Worm (Caenorhabditis elegans) whole organism, L1 larva: ENCODE data around the gene srh-257.

Source experiments
- aha-1 ChIP-seq: fragments of 150-350 bp; optimal IDR thresholded peaks from 2 replicates; lab custom pipeline; 2014; ENCODE audit warnings: missing biosample characterization, missing genetic modification characterization
- blmp-1 ChIP-seq: fragments of 150-350 bp; optimal IDR thresholded peaks from 2 replicates; lab custom pipeline; 2014; ENCODE audit warnings: missing biosample characterization, missing genetic modification characterization
- elt-2 ChIP-seq: sonication (generic microtip); optimal IDR thresholded peaks from 2 replicates; lab custom pipeline; 2016; ENCODE audit warnings: missing genetic modification characterization, mild to moderate bottlenecking, inconsistent platforms, missing compliant biosample characterization, missing genetic modification reagents
- elt-3 ChIP-seq, 6 experiments: fragments of 150-350 bp in 1 of 6; sonication (generic microtip); optimal IDR thresholded peaks; 2 replicates each; lab custom pipeline; 2017 to 2018; ENCODE audit warnings: missing biosample characterization in 6 of 6, missing genetic modification characterization in 6 of 6, inconsistent platforms in 1 of 6
- ets-5 ChIP-seq: fragments of 200-800 bp; sonication (Bioruptor generic); IDR thresholded peaks from 2 replicates; pipeline ENCODE4 v1.3.6; 2022; ENCODE audit warnings: missing genetic modification characterization, missing compliant biosample characterization
- lin-13 ChIP-seq: fragments of 150-350 bp; optimal IDR thresholded peaks from 2 replicates; lab custom pipeline; 2014; ENCODE audit warnings: missing biosample characterization, missing genetic modification reagents, missing genetic modification characterization
- lir-3 ChIP-seq: sonication (generic microtip); optimal IDR thresholded peaks from 2 replicates; lab custom pipeline; 2016; ENCODE audit warnings: mild to moderate bottlenecking, missing genetic modification characterization, moderate library complexity, missing compliant biosample characterization; ENCODE audit not compliant: poor library complexity
- mdl-1 ChIP-seq, 2 experiments: fragments of 150-350 bp; optimal IDR thresholded peaks; 2 replicates each; lab custom pipeline; 2014 to 2017; ENCODE audit warnings: missing biosample characterization in 2 of 2, missing genetic modification characterization in 2 of 2, inconsistent platforms in 1 of 2
- nhr-12 ChIP-seq: sonication (generic microtip); optimal IDR thresholded peaks from 2 replicates; lab custom pipeline; 2017; ENCODE audit warnings: missing biosample characterization, missing genetic modification characterization
- nhr-237 ChIP-seq: fragments of 150-350 bp; optimal IDR thresholded peaks from 2 replicates; lab custom pipeline; 2014; ENCODE audit warnings: missing biosample characterization, missing genetic modification characterization
- nhr-77 ChIP-seq: fragments of 150-350 bp; optimal IDR thresholded peaks from 2 replicates; lab custom pipeline; 2014; ENCODE audit warnings: missing biosample characterization, missing genetic modification characterization
- sup-37 ChIP-seq: fragments of 200-800 bp; sonication (Bioruptor generic); optimal IDR thresholded peaks from 2 replicates; lab custom pipeline; 2018; ENCODE audit warnings: mild to moderate bottlenecking, missing genetic modification characterization, missing compliant biosample characterization
- swsn-7 ChIP-seq: sonication (generic microtip); optimal IDR thresholded peaks from 2 replicates; lab custom pipeline; 2016; ENCODE audit warnings: missing genetic modification characterization, missing compliant biosample characterization

- TF ChIP-seq lir-3 (tag; lab: Kevin White, UChicago) (no peak), swsn-7 (no peak), sup-37 (GFP tag; lab: Kevin White, UChicago) (no peak), nhr-237 (tag; lab: Kevin White, UChicago) (no peak), mdl-1 (tag; optimal IDR thresholded peaks at IDR 0.05; lab: Kevin White, UChicago) (no peak), ets-5 (GFP tag; lab: Robert Waterston, UW) (no peak), elt-3 (tag; optimal IDR thresholded peaks at IDR 0.05; lab: Kevin White, UChicago) (no peak), nhr-77 (tag; lab: Kevin White, UChicago) (no peak), lin-13 (no peak), blmp-1 (tag; lab: Kevin White, UChicago) (no peak), elt-2 (no peak), aha-1 (tag; lab: Kevin White, UChicago) (no peak), nhr-12 (tag; lab: Kevin White, UChicago) (no peak)
Observed at ce11 chrV:15404859-15405258, 2.2 kb upstream of the srh-257 start, which contains the start of gene srh-258.
